Fruit fly (Drosophila melanogaster) whole organism, prepupa: Measurements from ENCODE around the gene Eig71Ed.
A peak's percentile ranks its signal among the peaks of the same experiment; 100 is the strongest.

Source experiments
- CG10631 ChIP-seq: fragments of 200-800 bp; sonication (Bioruptor generic); optimal IDR thresholded peaks from 2 replicates; lab custom pipeline; 2016; ENCODE audit warnings: missing biosample characterization, missing genetic modification characterization
- CG10669 ChIP-seq: fragments of 200-800 bp; sonication (Bioruptor generic); optimal IDR thresholded peaks from 3 replicates; lab custom pipeline; 2018; ENCODE audit warnings: missing biosample characterization, mild to moderate bottlenecking, missing genetic modification characterization, moderate library complexity
- CG11294 ChIP-seq: fragments of 200-800 bp; sonication (Bioruptor generic); IDR thresholded peaks from 2 replicates; pipeline ENCODE4 v1.3.6; 2022; ENCODE audit warnings: missing biosample characterization, missing genetic modification characterization
- CG11902 ChIP-seq: fragments of 200-800 bp; sonication (Bioruptor generic); optimal IDR thresholded peaks from 3 replicates; lab custom pipeline; 2016; ENCODE audit warnings: missing biosample characterization, missing genetic modification characterization
- CG15336 ChIP-seq: fragments of 200-800 bp; sonication (Bioruptor generic); IDR thresholded peaks from 2 replicates; pipeline ENCODE4 v1.3.6; 2022; ENCODE audit warnings: missing biosample characterization, missing genetic modification characterization
- CG32006 ChIP-seq: fragments of 200-800 bp; sonication (Bioruptor generic); optimal IDR thresholded peaks from 3 replicates; lab custom pipeline; 2017; ENCODE audit warnings: missing biosample characterization, mild to moderate bottlenecking, missing genetic modification characterization
- CG3919 ChIP-seq: fragments of 200-800 bp; sonication (Bioruptor generic); optimal IDR thresholded peaks from 3 replicates; lab custom pipeline; 2016; ENCODE audit warnings: missing biosample characterization, missing genetic modification characterization
- CG6163 ChIP-seq: fragments of 200-800 bp; sonication (Bioruptor generic); IDR thresholded peaks from 3 replicates; pipeline ENCODE4 v1.3.6; 2022; ENCODE audit warnings: missing biosample characterization, missing genetic modification characterization
- CG6792 ChIP-seq: fragments of 200-800 bp; sonication (Bioruptor generic); optimal IDR thresholded peaks from 3 replicates; lab custom pipeline; 2016; ENCODE audit warnings: missing biosample characterization, missing genetic modification characterization
- CG6854 ChIP-seq: fragments of 200-800 bp; sonication (Bioruptor generic); optimal IDR thresholded peaks from 2 replicates; lab custom pipeline; 2017; ENCODE audit warnings: missing biosample characterization, mild to moderate bottlenecking, missing genetic modification characterization
- CG7368 ChIP-seq: fragments of 200-800 bp; sonication (Bioruptor generic); optimal IDR thresholded peaks from 3 replicates; lab custom pipeline; 2016; ENCODE audit warnings: missing biosample characterization, missing genetic modification characterization
- CG8119 ChIP-seq: fragments of 200-800 bp; sonication (Bioruptor generic); IDR thresholded peaks from 3 replicates; pipeline ENCODE4 v1.3.6; 2022; ENCODE audit warnings: missing biosample characterization, missing genetic modification characterization
- CG8632 ChIP-seq: fragments of 200-800 bp; sonication (Bioruptor generic); optimal IDR thresholded peaks from 3 replicates; lab custom pipeline; 2016; ENCODE audit warnings: missing biosample characterization, missing genetic modification characterization
- CG9139 ChIP-seq: fragments of 200-800 bp; sonication (Bioruptor generic); optimal IDR thresholded peaks from 3 replicates; lab custom pipeline; 2017; ENCODE audit warnings: missing biosample characterization, mild to moderate bottlenecking, missing genetic modification characterization
- Eip78C ChIP-seq: fragments of 200-800 bp; sonication (Bioruptor generic); peaks from one replicate; lab custom pipeline; 2016; ENCODE audit warnings: missing biosample characterization, missing genetic modification characterization
- Ets96B ChIP-seq: fragments of 200-800 bp; optimal IDR thresholded peaks from 2 replicates; lab custom pipeline; 2019; ENCODE audit warnings: missing biosample characterization, mild to moderate bottlenecking, missing genetic modification characterization, moderate library complexity
- Gug ChIP-seq: fragments of 200-800 bp; sonication (Bioruptor generic); IDR thresholded peaks from 2 replicates; pipeline ENCODE4 v1.3.6; 2022; ENCODE audit warnings: missing biosample characterization, missing genetic modification characterization
- Hr38 ChIP-seq: sonication (Bioruptor generic); optimal IDR thresholded peaks from 2 replicates; lab custom pipeline; 2016; ENCODE audit warnings: missing biosample characterization, missing genetic modification characterization
- Hr4 ChIP-seq: fragments of 200-800 bp; sonication (Bioruptor generic); optimal IDR thresholded peaks from 3 replicates; lab custom pipeline; 2016; ENCODE audit warnings: missing biosample characterization, missing genetic modification characterization
- Met ChIP-seq: fragments of 200-800 bp; sonication (Bioruptor generic); optimal IDR thresholded peaks from 3 replicates; lab custom pipeline; 2016; ENCODE audit warnings: missing biosample characterization, missing genetic modification characterization
- Smox ChIP-seq: fragments of 200-800 bp; sonication (Bioruptor generic); optimal IDR thresholded peaks from 3 replicates; lab custom pipeline; 2016; ENCODE audit warnings: missing biosample characterization, missing genetic modification characterization
- Sox102F ChIP-seq: fragments of 200-800 bp; sonication (Bioruptor generic); optimal IDR thresholded peaks from 2 replicates; lab custom pipeline; 2016; ENCODE audit warnings: missing biosample characterization, mild to moderate bottlenecking, missing genetic modification characterization
- Sox15 ChIP-seq: fragments of 200-800 bp; sonication (Bioruptor generic); optimal IDR thresholded peaks from 3 replicates; lab custom pipeline; 2016; ENCODE audit warnings: missing biosample characterization, missing genetic modification characterization
- achi ChIP-seq: fragments of 200-800 bp; sonication (Bioruptor generic); optimal IDR thresholded peaks from 3 replicates; lab custom pipeline; 2016; ENCODE audit warnings: missing biosample characterization, missing genetic modification characterization
- acj6 ChIP-seq: fragments of 200-800 bp; sonication (Bioruptor generic); optimal IDR thresholded peaks from 3 replicates; lab custom pipeline; 2016; ENCODE audit warnings: missing biosample characterization, missing genetic modification characterization
- cyc ChIP-seq: fragments of 200-800 bp; sonication (Bioruptor generic); optimal IDR thresholded peaks from 3 replicates; lab custom pipeline; 2016; ENCODE audit warnings: missing biosample characterization, missing genetic modification characterization
- dsx ChIP-seq: fragments of 200-800 bp; optimal IDR thresholded peaks from 3 replicates; lab custom pipeline; 2019; ENCODE audit warnings: missing biosample characterization, mild to moderate bottlenecking, missing genetic modification characterization, moderate library complexity; ENCODE audit not compliant: poor library complexity, severe bottlenecking
- esn ChIP-seq: fragments of 200-800 bp; sonication (Bioruptor generic); optimal IDR thresholded peaks from 2 replicates; lab custom pipeline; 2016; ENCODE audit warnings: missing biosample characterization, mild to moderate bottlenecking, missing genetic modification characterization, moderate library complexity
- fd85E ChIP-seq: fragments of 200-800 bp; sonication (Bioruptor generic); optimal IDR thresholded peaks from 3 replicates; lab custom pipeline; 2016; ENCODE audit warnings: missing biosample characterization, missing genetic modification characterization
- net ChIP-seq: fragments of 200-800 bp; sonication (Bioruptor generic); optimal IDR thresholded peaks from 3 replicates; lab custom pipeline; 2016; ENCODE audit warnings: missing biosample characterization, missing genetic modification characterization
- spab ChIP-seq: fragments of 200-800 bp; sonication (Bioruptor generic); optimal IDR thresholded peaks from 2 replicates; lab custom pipeline; 2017; ENCODE audit warnings: missing biosample characterization, mild to moderate bottlenecking, missing genetic modification characterization, missing genetic modification reagents
- vri ChIP-seq: fragments of 200-800 bp; sonication (Bioruptor generic); optimal IDR thresholded peaks from 3 replicates; lab custom pipeline; 2016; ENCODE audit warnings: missing biosample characterization, mild to moderate bottlenecking, missing genetic modification characterization

The Eig71Ed gene

DNA sequence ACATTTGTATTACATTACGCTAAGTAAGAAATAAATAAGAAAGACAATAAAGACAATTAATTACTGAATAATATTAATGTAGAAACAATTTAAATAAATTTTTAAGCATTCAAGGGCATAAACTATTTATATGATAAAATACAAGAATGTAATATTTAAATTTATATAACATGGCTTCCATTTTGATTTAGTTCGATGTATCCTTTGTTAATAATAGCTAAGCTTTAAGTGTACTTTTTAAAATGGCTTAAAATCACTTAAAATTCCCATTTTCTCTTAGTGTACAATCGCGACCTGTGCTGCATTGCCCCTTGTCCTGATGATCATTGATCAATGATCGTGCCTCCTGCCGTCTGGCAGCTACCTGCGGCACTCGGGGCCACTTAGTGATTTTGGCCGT, 18.1 kb downstream of the Eig71Ed start (continued):
- TF ChIP-seq CG6854 = no peak
- TF ChIP-seq CG7368 (GFP tag; lab: Kevin White, UChicago) = no peak
- no peak for TF ChIP-seq dsx (GFP tag; lab: Kevin White, UChicago)
- peak; percentile 21 for TF ChIP-seq Met (GFP tag; lab: Kevin White, UChicago)
- TF ChIP-seq CG15336 = no peak
- TF ChIP-seq Gug (GFP tag; lab: Robert Waterston, UW) = no peak
- no peak for TF ChIP-seq CG9139
- TF ChIP-seq CG11294 (GFP tag; lab: Robert Waterston, UW) = no peak
- TF ChIP-seq cyc (GFP tag; lab: Kevin White, UChicago) = peak; percentile 9
- peak; percentile 26 for TF ChIP-seq CG6792 (GFP tag; lab: Kevin White, UChicago)
- TF ChIP-seq vri (GFP tag; lab: Kevin White, UChicago) = peak; percentile 3

DNA sequence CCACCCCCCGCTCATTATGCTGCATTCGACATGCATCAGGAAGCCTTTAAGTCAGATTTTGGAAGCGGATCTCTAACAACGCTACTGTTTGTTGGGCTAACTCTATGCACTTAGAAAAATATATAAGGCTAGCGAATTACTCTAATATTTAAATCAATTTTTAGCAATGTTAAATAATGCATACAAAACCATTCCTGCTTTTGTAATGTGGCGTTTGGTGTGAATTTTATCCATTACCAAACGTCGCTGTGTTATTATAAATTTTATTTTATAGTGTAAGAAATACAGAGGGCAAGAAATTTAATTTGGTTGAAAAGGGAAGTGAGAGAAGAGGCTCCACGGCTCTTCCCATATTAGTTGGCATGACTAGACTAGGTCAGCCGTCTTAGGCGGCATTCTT, 20.5 kb downstream of the Eig71Ed start:
- peak; percentile 43 for TF ChIP-seq Eip78C (GFP tag; lab: Kevin White, UChicago)
- TF ChIP-seq esn (GFP tag; lab: Kevin White, UChicago) = peak; percentile 4
- TF ChIP-seq CG10669 = no peak
- peak; percentile 6 for TF ChIP-seq acj6 (GFP tag; lab: Kevin White, UChicago)

DNA sequence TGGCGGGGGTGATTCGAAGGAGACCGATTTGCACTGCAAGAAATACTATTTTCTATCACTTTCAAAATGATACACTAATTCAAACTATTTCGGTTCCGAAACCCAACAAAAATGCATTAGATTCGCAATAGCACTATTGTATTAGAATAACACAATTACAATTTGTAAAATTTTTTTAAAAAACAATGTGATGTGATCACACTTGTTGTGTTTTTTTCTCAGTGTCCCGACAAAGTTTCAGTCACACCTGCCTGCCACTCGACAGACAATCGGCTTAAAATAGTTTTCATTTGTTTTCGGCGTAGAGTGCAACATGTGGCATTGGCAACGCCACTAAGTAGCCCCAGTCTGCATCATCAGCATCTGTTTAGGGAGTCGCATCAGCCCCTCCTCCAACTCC, 22.8 kb downstream of the Eig71Ed start:
- TF ChIP-seq CG10631 (GFP tag; lab: Kevin White, UChicago) = peak; percentile 21
- TF ChIP-seq Hr4 = peak; percentile 35
- 0 out of 3 replicates have a peak, but pooled peaks have one; percentile 44 for TF ChIP-seq CG6163
- no peak for TF ChIP-seq Sox15 (GFP tag; lab: Kevin White, UChicago)
- peak; percentile 62 for TF ChIP-seq dsx (GFP tag; lab: Kevin White, UChicago)
- peak; percentile 16 for TF ChIP-seq net (GFP tag; lab: Kevin White, UChicago)
- peak; percentile 49 for TF ChIP-seq CG32006
- TF ChIP-seq CG8632 = no peak
- TF ChIP-seq CG10669 = peak; percentile 4
- TF ChIP-seq Hr38 = no peak
- peak; percentile 11 for TF ChIP-seq achi (GFP tag; lab: Kevin White, UChicago)
- peak; percentile 20 for TF ChIP-seq CG3919
- TF ChIP-seq Eip78C (GFP tag; lab: Kevin White, UChicago) = peak; percentile 62
- no peak for TF ChIP-seq spab (GFP tag; lab: Kevin White, UChicago)
- 0 out of 3 replicates have a peak, but pooled peaks have one; percentile 30 for TF ChIP-seq CG8119 (GFP tag; lab: Robert Waterston, UW)

DNA sequence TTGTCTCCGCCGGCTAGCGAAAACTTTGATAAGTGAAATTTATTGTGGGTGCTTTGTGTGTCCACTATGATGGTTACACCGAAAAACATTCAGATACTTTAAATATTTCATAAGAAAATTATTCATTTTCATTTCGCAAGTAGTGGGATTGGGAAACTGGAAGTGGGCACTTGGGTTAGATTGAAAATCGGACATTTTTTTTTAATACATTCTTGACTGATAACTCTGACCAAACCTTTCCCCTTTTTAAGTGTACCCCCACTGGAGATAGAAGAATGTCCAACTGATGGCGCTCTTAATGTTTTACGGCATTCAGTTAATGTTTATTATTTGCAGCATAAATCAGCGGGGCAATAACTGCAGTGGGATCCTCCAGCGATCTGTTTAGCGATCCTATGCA, 25.3 kb downstream of the Eig71Ed start:
- TF ChIP-seq CG10631 (GFP tag; lab: Kevin White, UChicago) (peak; percentile 9), Ets96B (tag; lab: Kevin White, UChicago) (peak; percentile 15), CG11902 (GFP tag; lab: Kevin White, UChicago) (no peak), Eip78C (GFP tag; lab: Kevin White, UChicago) (peak; percentile 49)

DNA sequence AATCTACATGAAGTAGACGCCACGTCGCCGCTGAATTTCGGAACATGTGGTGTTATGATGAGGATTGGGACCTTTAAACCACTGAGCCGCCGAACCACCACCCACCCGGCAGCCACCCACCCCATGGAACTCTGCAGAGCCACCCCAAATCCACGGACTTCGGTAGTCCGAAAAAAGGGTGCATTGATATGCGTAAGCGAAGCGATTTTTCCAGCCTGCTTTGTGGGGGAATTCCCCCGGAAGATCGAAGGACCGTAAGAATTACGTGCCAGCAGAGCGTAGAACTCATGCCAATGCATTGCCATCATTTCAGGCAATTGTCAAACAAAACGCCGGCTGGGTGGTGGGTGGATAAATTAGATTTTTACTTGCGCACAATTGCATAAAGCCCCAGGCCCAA, 25.9 kb downstream of the Eig71Ed start:
- TF ChIP-seq fd85E (GFP tag; lab: Kevin White, UChicago) (no peak), achi (GFP tag; lab: Kevin White, UChicago) (no peak), Ets96B (tag; lab: Kevin White, UChicago) (no peak), Eip78C (GFP tag; lab: Kevin White, UChicago) (no peak), CG9139 (no peak), Sox102F (GFP tag; lab: Kevin White, UChicago) (no peak)
- TF ChIP-seq, all 60 proteins: peak for 0

DNA sequence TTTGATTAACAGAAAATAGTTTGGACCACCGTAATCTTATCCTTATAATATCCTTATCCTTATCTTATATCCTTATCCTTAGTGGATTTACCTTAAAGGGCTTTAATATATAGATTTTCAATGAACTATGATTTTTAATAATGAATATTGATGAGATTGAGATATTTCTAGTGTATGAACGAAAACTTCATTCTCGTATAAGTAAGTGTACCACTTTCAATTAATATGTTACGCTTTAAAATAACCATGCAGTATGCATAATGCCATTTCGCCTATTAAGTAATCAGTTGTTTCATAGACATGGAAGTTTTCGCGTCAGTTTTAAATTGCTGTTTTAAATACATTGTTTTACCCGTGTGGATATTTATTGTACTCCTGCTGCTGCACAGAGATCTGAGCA, 27.1 kb downstream of the Eig71Ed start, which contains the start of gene CG7304:
TSS of gene CG7304 (plus strand) at position 301 of the 400 bp plus-strand sequence.
- TF ChIP-seq Smox = no peak
